Fruit fly (Drosophila melanogaster) whole organism, embryonic: ENCODE results near the gene mRpS7.
A peak's percentile ranks its signal among the peaks of the same experiment; 100 is the strongest.

ENCODE experiments used
- Aef1 ChIP-seq: fragments of 200-800 bp; sonication (Bioruptor generic); IDR thresholded peaks from 3 replicates; pipeline ENCODE4 v1.3.6; 2022; ENCODE audit warnings: missing biosample characterization, missing genetic modification characterization
- Asciz ChIP-seq: fragments of 200-800 bp; sonication (Bioruptor generic); optimal IDR thresholded peaks from 2 replicates; lab custom pipeline; 2017; ENCODE audit warnings: missing biosample characterization, mild to moderate bottlenecking, missing genetic modification characterization, missing genetic modification reagents
- Atf6 ChIP-seq: fragments of 200-800 bp; sonication (Bioruptor generic); IDR thresholded peaks from 2 replicates; pipeline ENCODE4 v1.3.6; 2022; ENCODE audit warnings: missing biosample characterization, missing genetic modification characterization
- B-H1 ChIP-seq: fragments of 200-800 bp; sonication (Bioruptor generic); IDR thresholded peaks from 3 replicates; pipeline ENCODE4 v1.3.6; 2022; ENCODE audit warnings: missing biosample characterization, missing genetic modification characterization
- BEAF-32 ChIP-seq: fragments of 200-800 bp; sonication (Bioruptor generic); optimal IDR thresholded peaks from 3 replicates; lab custom pipeline; 2017; ENCODE audit warnings: missing biosample characterization, missing genetic modification characterization, mild to moderate bottlenecking, moderate library complexity, missing genetic modification reagents
- Bdp1 ChIP-seq: fragments of 200-800 bp; sonication (Bioruptor generic); optimal IDR thresholded peaks from 3 replicates; lab custom pipeline; 2016; ENCODE audit warnings: missing biosample characterization, missing genetic modification characterization
- CG10654 ChIP-seq: fragments of 200-800 bp; sonication (Bioruptor generic); optimal IDR thresholded peaks from 2 replicates; lab custom pipeline; 2016; ENCODE audit warnings: missing biosample characterization, missing genetic modification characterization
- CG14441 ChIP-seq: fragments of 200-800 bp; sonication (Bioruptor generic); IDR thresholded peaks from 2 replicates; pipeline ENCODE4 v1.3.6; 2022; ENCODE audit warnings: missing biosample characterization, missing genetic modification characterization
- CG15696 ChIP-seq: fragments of 200-800 bp; sonication (Bioruptor generic); optimal IDR thresholded peaks from 2 replicates; lab custom pipeline; 2019; ENCODE audit warnings: missing biosample characterization, mild to moderate bottlenecking, missing genetic modification characterization, moderate library complexity
- CG1603 ChIP-seq: fragments of 200-800 bp; sonication (Bioruptor generic); optimal IDR thresholded peaks from 2 replicates; lab custom pipeline; 2019; ENCODE audit warnings: missing biosample characterization, mild to moderate bottlenecking, missing genetic modification characterization, moderate library complexity
- CG17385 ChIP-seq: fragments of 200-800 bp; sonication (Bioruptor generic); optimal IDR thresholded peaks from 3 replicates; lab custom pipeline; 2018; ENCODE audit warnings: missing biosample characterization, mild to moderate bottlenecking, missing genetic modification characterization
- CG34422 ChIP-seq: fragments of 200-800 bp; sonication (Bioruptor generic); IDR thresholded peaks from 3 replicates; pipeline ENCODE4 v1.3.6; 2022; ENCODE audit warnings: missing biosample characterization, missing genetic modification characterization
- CG4404 ChIP-seq: fragments of 200-800 bp; sonication (Bioruptor generic); IDR thresholded peaks from 2 replicates; pipeline ENCODE4 v1.3.6; 2022; ENCODE audit warnings: missing biosample characterization, missing genetic modification characterization
- CG4730 ChIP-seq: fragments of 200-800 bp; sonication (Bioruptor generic); IDR thresholded peaks from 2 replicates; pipeline ENCODE4 v1.3.6; 2022; ENCODE audit warnings: missing biosample characterization, missing genetic modification characterization
- CG5180 ChIP-seq: fragments of 200-800 bp; sonication (Bioruptor generic); optimal IDR thresholded peaks from 3 replicates; lab custom pipeline; 2017; ENCODE audit warnings: missing biosample characterization, missing genetic modification characterization, mild to moderate bottlenecking, moderate library complexity, missing genetic modification reagents
- CG5245 ChIP-seq: fragments of 200-800 bp; sonication (Bioruptor generic); optimal IDR thresholded peaks from 3 replicates; lab custom pipeline; 2016; ENCODE audit warnings: missing biosample characterization, missing genetic modification characterization
- CG7357 ChIP-seq: fragments of 200-800 bp; sonication (Bioruptor generic); IDR thresholded peaks from 3 replicates; pipeline ENCODE4 v1.3.6; 2022; ENCODE audit warnings: missing biosample characterization, missing genetic modification characterization
- CG7839 ChIP-seq: fragments of 200-800 bp; sonication (Bioruptor generic); optimal IDR thresholded peaks from 3 replicates; lab custom pipeline; 2018; ENCODE audit warnings: missing biosample characterization, mild to moderate bottlenecking, missing genetic modification characterization, moderate library complexity
- CG7963 ChIP-seq: fragments of 200-800 bp; sonication (Bioruptor generic); IDR thresholded peaks from 3 replicates; pipeline ENCODE4 v1.3.6; 2022; ENCODE audit warnings: missing biosample characterization, missing genetic modification characterization; ENCODE audit not compliant: partially characterized antibody
- CG8478 ChIP-seq: fragments of >200 bp; optimal IDR thresholded peaks from 2 replicates; lab custom pipeline; 2018
- D19A ChIP-seq: fragments of 200-800 bp; optimal IDR thresholded peaks from 3 replicates; lab custom pipeline; 2019; ENCODE audit warnings: missing biosample characterization, mild to moderate bottlenecking, missing genetic modification characterization, moderate library complexity
- Deaf1 ChIP-seq: fragments of 200-800 bp; optimal IDR thresholded peaks from 3 replicates; lab custom pipeline; 2019; ENCODE audit warnings: missing biosample characterization, mild to moderate bottlenecking, missing genetic modification characterization, moderate library complexity
- Dfd ChIP-seq, 2 experiments: fragments of >200 bp; optimal IDR thresholded peaks; 2 replicates each; lab custom pipeline; 2017; ENCODE audit warnings: missing biosample characterization in 2 of 2, missing genetic modification characterization in 2 of 2
- E2f2 ChIP-seq: fragments of 200-800 bp; sonication (Bioruptor generic); IDR thresholded peaks from 2 replicates; pipeline ENCODE4 v1.3.6; 2022; ENCODE audit warnings: missing biosample characterization, missing genetic modification characterization
- Eip74EF ChIP-seq, 2 experiments: fragments of 200-800 bp in 1 of 2; fragments of >200 bp in 1 of 2; sonication (Bioruptor generic) in 1 of 2; optimal IDR thresholded peaks; 2 replicates each; lab custom pipeline; 2017 to 2019; ENCODE audit warnings: missing biosample characterization in 2 of 2, missing genetic modification characterization in 2 of 2, mild to moderate bottlenecking in 1 of 2, moderate library complexity in 1 of 2
- Fer1 ChIP-seq: fragments of 200-800 bp; sonication (Bioruptor generic); optimal IDR thresholded peaks from 2 replicates; lab custom pipeline; 2017; ENCODE audit warnings: missing biosample characterization, mild to moderate bottlenecking, missing genetic modification characterization
- MESR4 ChIP-seq: fragments of 200-800 bp; sonication (Bioruptor generic); optimal IDR thresholded peaks from 2 replicates; lab custom pipeline; 2018; ENCODE audit warnings: missing biosample characterization, mild to moderate bottlenecking, missing genetic modification characterization, moderate library complexity
- Nf-YB ChIP-seq: fragments of 200-800 bp; sonication (Bioruptor generic); optimal IDR thresholded peaks from 3 replicates; lab custom pipeline; 2019; ENCODE audit warnings: missing biosample characterization, mild to moderate bottlenecking, missing genetic modification characterization, moderate library complexity
- Poxn ChIP-seq: fragments of 200-800 bp; sonication (Bioruptor generic); IDR thresholded peaks from 2 replicates; pipeline ENCODE4 v1.3.6; 2022; ENCODE audit warnings: missing biosample characterization, missing genetic modification characterization
- Sin3A ChIP-seq: fragments of >200 bp; optimal IDR thresholded peaks from 2 replicates; lab custom pipeline; 2018
- al ChIP-seq: fragments of 200-800 bp; sonication (Bioruptor generic); IDR thresholded peaks from 2 replicates; pipeline ENCODE4 v1.3.6; 2022; ENCODE audit warnings: missing biosample characterization, missing genetic modification characterization
- crol ChIP-seq: fragments of 200-800 bp; sonication (Bioruptor generic); IDR thresholded peaks from 2 replicates; pipeline ENCODE4 v1.3.6; 2022; ENCODE audit warnings: missing biosample characterization, missing genetic modification characterization
- dati ChIP-seq: fragments of 200-800 bp; sonication (Bioruptor generic); IDR thresholded peaks from 2 replicates; pipeline ENCODE4 v1.3.6; 2022; ENCODE audit warnings: missing biosample characterization, missing genetic modification characterization
- dmrt99B ChIP-seq: fragments of 200-800 bp; sonication (Bioruptor generic); optimal IDR thresholded peaks from 2 replicates; lab custom pipeline; 2018; ENCODE audit warnings: missing biosample characterization, mild to moderate bottlenecking, missing genetic modification characterization, moderate library complexity
- gem ChIP-seq: fragments of 200-800 bp; sonication (Bioruptor generic); optimal IDR thresholded peaks from 2 replicates; lab custom pipeline; 2019; ENCODE audit warnings: missing biosample characterization, mild to moderate bottlenecking, missing genetic modification characterization, moderate library complexity
- grau ChIP-seq: fragments of 200-800 bp; optimal IDR thresholded peaks from 3 replicates; lab custom pipeline; 2019; ENCODE audit warnings: missing biosample characterization, mild to moderate bottlenecking, missing genetic modification characterization, moderate library complexity
- jigr1 ChIP-seq: fragments of 200-800 bp; sonication (Bioruptor generic); IDR thresholded peaks from 3 replicates; pipeline ENCODE4 v1.3.6; 2022; ENCODE audit warnings: missing biosample characterization, missing genetic modification characterization
- ken ChIP-seq: fragments of 200-800 bp; sonication (Bioruptor generic); IDR thresholded peaks from 3 replicates; pipeline ENCODE4 v1.3.6; 2022; ENCODE audit warnings: missing biosample characterization, missing genetic modification characterization
- lov ChIP-seq, 2 experiments: fragments of 200-800 bp in 1 of 2; fragments of >200 bp in 1 of 2; sonication (Bioruptor generic) in 1 of 2; IDR thresholded peaks in 1 of 2; optimal IDR thresholded peaks in 1 of 2; 2 replicates in 1 of 2; 3 replicates in 1 of 2; pipeline versions ENCODE4 v1.3.6 to Lab custom; 2017 to 2022; ENCODE audit warnings: missing biosample characterization in 1 of 2, missing genetic modification characterization in 1 of 2
- mld ChIP-seq: fragments of 200-800 bp; sonication (Bioruptor generic); IDR thresholded peaks from 3 replicates; pipeline ENCODE4 v1.3.6; 2022; ENCODE audit warnings: missing biosample characterization, missing genetic modification characterization; ENCODE audit not compliant: partially characterized antibody
- nerfin-2 ChIP-seq: fragments of 200-800 bp; sonication (Bioruptor generic); IDR thresholded peaks from 2 replicates; pipeline ENCODE4 v1.3.6; 2022; ENCODE audit warnings: missing biosample characterization, missing genetic modification characterization; ENCODE audit not compliant: partially characterized antibody
- p53 ChIP-seq: fragments of 200-800 bp; sonication (Bioruptor generic); optimal IDR thresholded peaks from 2 replicates; lab custom pipeline; 2016; ENCODE audit warnings: missing biosample characterization, missing genetic modification characterization
- shn ChIP-seq: fragments of 200-800 bp; sonication (Bioruptor generic); optimal IDR thresholded peaks from 3 replicates; lab custom pipeline; 2016; ENCODE audit warnings: missing biosample characterization, missing genetic modification characterization
- sim ChIP-seq: fragments of 200-800 bp; sonication (Bioruptor generic); IDR thresholded peaks from 2 replicates; pipeline ENCODE4 v1.3.6; 2022; ENCODE audit warnings: missing biosample characterization, missing genetic modification characterization
- slbo ChIP-seq: fragments of 200-800 bp; sonication (Bioruptor generic); IDR thresholded peaks from 2 replicates; pipeline ENCODE4 v1.3.6; 2022; ENCODE audit warnings: missing biosample characterization, missing genetic modification characterization
- slp2 ChIP-seq: fragments of 200-800 bp; sonication (Bioruptor generic); optimal IDR thresholded peaks from 2 replicates; lab custom pipeline; 2016; ENCODE audit warnings: missing biosample characterization, missing genetic modification characterization
- trem ChIP-seq: fragments of 200-800 bp; optimal IDR thresholded peaks from 3 replicates; lab custom pipeline; 2019; ENCODE audit warnings: missing biosample characterization, mild to moderate bottlenecking, missing genetic modification characterization, moderate library complexity
- trh ChIP-seq: fragments of 200-800 bp; sonication (Bioruptor generic); optimal IDR thresholded peaks from 2 replicates; lab custom pipeline; 2016; ENCODE audit warnings: missing biosample characterization, missing genetic modification characterization
- twi ChIP-seq: fragments of 200-800 bp; optimal IDR thresholded peaks from 2 replicates; lab custom pipeline; 2019; ENCODE audit warnings: missing biosample characterization, mild to moderate bottlenecking, missing genetic modification characterization, moderate library complexity
- zfh2 ChIP-seq: fragments of 200-800 bp; sonication (Bioruptor generic); optimal IDR thresholded peaks from 2 replicates; lab custom pipeline; 2016; ENCODE audit warnings: missing biosample characterization, missing genetic modification characterization

mRpS7 gene

dm6 chr2L:10408122-10408576 lies 21.7 kb downstream of the mRpS7 start, which contains the start of the genes Ip259 and RpS27A (continued):
- TF ChIP-seq CG7963 (GFP tag; lab: Robert Waterston, UW), result no peak
- TF ChIP-seq slp2 (GFP tag; lab: Kevin White, UChicago), result peak; percentile 83
- TF ChIP-seq zfh2 (GFP tag; lab: Kevin White, UChicago), result peak; percentile 57
- TF ChIP-seq CG7357, result peak; percentile 61; the same call in 1 of the 3 replicates
- peak; percentile 100 for TF ChIP-seq CG1603 (tag; lab: Kevin White, UChicago)
- TF ChIP-seq ken (GFP tag; lab: Robert Waterston, UW), result peak; percentile 77
- TF ChIP-seq nerfin-2 (GFP tag; lab: Robert Waterston, UW), result no peak
- no peak for TF ChIP-seq Deaf1
- TF ChIP-seq BEAF-32 (GFP tag; lab: Kevin White, UChicago), result peak; percentile 40
- TF ChIP-seq D19A, result peak; percentile 45
- TF ChIP-seq slbo, result peak; percentile 72
- no peak for TF ChIP-seq Sin3A (lab: Kevin White, UChicago)
- peak; percentile 81 for TF ChIP-seq CG17385
- no peak for TF ChIP-seq Poxn (GFP tag; lab: Robert Waterston, UW)
- TF ChIP-seq shn (GFP tag; lab: Kevin White, UChicago), result peak; percentile 70
- TF ChIP-seq CG4730 (GFP tag; lab: Robert Waterston, UW), result peak; percentile 35; the same call in 1 of the 2 replicates
- TF ChIP-seq CG5180 (GFP tag; lab: Kevin White, UChicago), result peak; percentile 46
- peak; percentile 100 for TF ChIP-seq MESR4 (GFP tag; lab: Kevin White, UChicago)
- TF ChIP-seq dati (GFP tag; lab: Robert Waterston, UW), result peak; percentile 58
- TF ChIP-seq Atf6 (GFP tag; lab: Robert Waterston, UW), result peak; percentile 66
- TF ChIP-seq grau (tag; lab: Kevin White, UChicago), result peak; percentile 69
- TF ChIP-seq E2f2 (GFP tag; lab: Robert Waterston, UW), result peak; percentile 27; the same call in 1 of the 2 replicates
- no peak for TF ChIP-seq crol (GFP tag; lab: Robert Waterston, UW)
- peak; percentile 64; the same call in 1 of the 2 replicates for TF ChIP-seq sim (GFP tag; lab: Robert Waterston, UW)
- TF ChIP-seq mld (GFP tag; lab: Robert Waterston, UW), result no peak
- TF ChIP-seq p53 (GFP tag; lab: Kevin White, UChicago), result peak; percentile 62
- TF ChIP-seq CG14441 (GFP tag; lab: Robert Waterston, UW), result peak; percentile 57; the same call in 1 of the 2 replicates
- peak; percentile 77 for TF ChIP-seq CG7839 (tag; lab: Kevin White, UChicago)
- peak; percentile 46 for TF ChIP-seq twi (tag; lab: Kevin White, UChicago)
- peak; percentile 47; the same call in 2 of the 3 replicates for TF ChIP-seq B-H1 (GFP tag; lab: Robert Waterston, UW)
- TF ChIP-seq CG34422 (GFP tag; lab: Robert Waterston, UW), result peak; percentile 83; the same call in 2 of the 3 replicates
- TF ChIP-seq Nf-YB (GFP tag; lab: Kevin White, UChicago), result peak; percentile 58
- TF ChIP-seq trem (tag; lab: Kevin White, UChicago), result peak; percentile 55
- peak; percentile 70 for TF ChIP-seq Fer1 (GFP tag; lab: Kevin White, UChicago)
- peak; percentile 54; the same call in 2 of the 3 replicates for TF ChIP-seq Aef1 (GFP tag; lab: Robert Waterston, UW)
- peak; percentile 69 for TF ChIP-seq CG10654 (GFP tag; lab: Kevin White, UChicago)
- no peak for TF ChIP-seq CG8478 (lab: Kevin White, UChicago)
- TF ChIP-seq gem (tag; lab: Kevin White, UChicago), result no peak
- TF ChIP-seq dmrt99B (tag; lab: Kevin White, UChicago), result no peak
- peak; percentile 42 for TF ChIP-seq CG15696 (tag; lab: Kevin White, UChicago)
- no peak for TF ChIP-seq Dfd (GFP tag; optimal IDR thresholded peaks at IDR 0.05; lab: Kevin White, UChicago)
- TF ChIP-seq Eip74EF (GFP tag; optimal IDR thresholded peaks at IDR 0.05; lab: Kevin White, UChicago), result peak in 1 of 2 experiments; percentile 64
- TF ChIP-seq al (GFP tag; lab: Robert Waterston, UW), result peak; percentile 56
- no peak for TF ChIP-seq CG4404 (GFP tag; lab: Robert Waterston, UW)
- peak; percentile 7 for TF ChIP-seq CG5245
- no peak for TF ChIP-seq jigr1 (GFP tag; lab: Robert Waterston, UW)
- peak; percentile 60 for TF ChIP-seq trh
- peak; percentile 70 for TF ChIP-seq Asciz (GFP tag; lab: Kevin White, UChicago)
- no peak for TF ChIP-seq Bdp1 (GFP tag; lab: Kevin White, UChicago)
- TF ChIP-seq lov (optimal IDR thresholded peaks at IDR 0.05; lab: Kevin White, UChicago), result no peak
- peak; percentile 93 for TF ChIP-seq lov (GFP tag; IDR thresholded peaks at IDR 0.05; lab: Robert Waterston, UW)
